Fruit fly (Drosophila melanogaster) whole organism, embryonic: Measurements from ENCODE around the gene CG5273.

Experiments
- Bgb ChIP-seq: fragments of 200-800 bp; sonication (Bioruptor generic); IDR thresholded peaks from 2 replicates; pipeline ENCODE4 v1.3.6; 2022; ENCODE audit warnings: missing biosample characterization, missing genetic modification characterization; ENCODE audit not compliant: partially characterized antibody
- CG10979 ChIP-seq: fragments of 200-800 bp; sonication (Bioruptor generic); optimal IDR thresholded peaks from 2 replicates; lab custom pipeline; 2018; ENCODE audit warnings: missing biosample characterization, mild to moderate bottlenecking, missing genetic modification characterization, moderate library complexity
- CG14014 ChIP-seq: fragments of 200-800 bp; sonication (Bioruptor generic); IDR thresholded peaks from 2 replicates; pipeline ENCODE4 v1.3.6; 2022; ENCODE audit warnings: missing biosample characterization, missing genetic modification characterization
- CG15479 ChIP-seq: fragments of 200-800 bp; sonication (Bioruptor generic); optimal IDR thresholded peaks from 3 replicates; lab custom pipeline; 2019; ENCODE audit warnings: missing biosample characterization, mild to moderate bottlenecking, missing genetic modification characterization, moderate library complexity
- CG15514 ChIP-seq: fragments of 200-800 bp; sonication (Bioruptor generic); optimal IDR thresholded peaks from 3 replicates; lab custom pipeline; 2017; ENCODE audit warnings: missing biosample characterization, missing genetic modification characterization, mild to moderate bottlenecking, moderate library complexity, missing genetic modification reagents
- CG1603 ChIP-seq: fragments of 200-800 bp; sonication (Bioruptor generic); optimal IDR thresholded peaks from 2 replicates; lab custom pipeline; 2019; ENCODE audit warnings: missing biosample characterization, mild to moderate bottlenecking, missing genetic modification characterization, moderate library complexity
- CG16863 ChIP-seq: fragments of 200-800 bp; sonication (Bioruptor generic); optimal IDR thresholded peaks from 3 replicates; lab custom pipeline; 2016; ENCODE audit warnings: missing biosample characterization, missing genetic modification characterization
- CG2120 ChIP-seq: fragments of 200-800 bp; sonication (Bioruptor generic); optimal IDR thresholded peaks from 3 replicates; lab custom pipeline; 2016; ENCODE audit warnings: missing biosample characterization, missing genetic modification characterization
- CG30403 ChIP-seq: fragments of 200-800 bp; sonication (Bioruptor generic); optimal IDR thresholded peaks from 3 replicates; lab custom pipeline; 2016; ENCODE audit warnings: missing biosample characterization, missing genetic modification characterization
- CG31224 ChIP-seq: fragments of 200-800 bp; sonication (Bioruptor generic); IDR thresholded peaks from 2 replicates; pipeline ENCODE4 v1.3.6; 2022; ENCODE audit warnings: missing biosample characterization, missing genetic modification characterization
- CG33213 ChIP-seq: fragments of 200-800 bp; sonication (Bioruptor generic); optimal IDR thresholded peaks from 3 replicates; lab custom pipeline; 2016; ENCODE audit warnings: missing biosample characterization, missing genetic modification characterization
- CG34376 ChIP-seq: fragments of 200-800 bp; sonication (Bioruptor generic); optimal IDR thresholded peaks from 2 replicates; lab custom pipeline; 2018; ENCODE audit warnings: missing biosample characterization, mild to moderate bottlenecking, missing genetic modification characterization
- CG3726 ChIP-seq: fragments of 200-800 bp; sonication (Bioruptor generic); IDR thresholded peaks from 3 replicates; pipeline ENCODE4, ENCODE4 v1.3.6; 2022; ENCODE audit warnings: missing biosample characterization, missing genetic modification characterization
- CG4360 ChIP-seq: fragments of 200-800 bp; sonication (Bioruptor generic); IDR thresholded peaks from 2 replicates; pipeline ENCODE4 v1.3.6; 2022; ENCODE audit warnings: missing biosample characterization, missing genetic modification characterization
- CG4617 ChIP-seq: fragments of 200-800 bp; sonication (Bioruptor generic); optimal IDR thresholded peaks from 3 replicates; lab custom pipeline; 2016; ENCODE audit warnings: missing biosample characterization, missing genetic modification characterization, borderline replicate concordance
- CG4854 ChIP-seq: fragments of 200-800 bp; sonication (Bioruptor generic); optimal IDR thresholded peaks from 2 replicates; lab custom pipeline; 2016; ENCODE audit warnings: missing biosample characterization, missing genetic modification characterization, inconsistent platforms
- CG6272 ChIP-seq: fragments of 200-800 bp; sonication (Bioruptor generic); IDR thresholded peaks from 2 replicates; pipeline ENCODE4 v1.3.6; 2022; ENCODE audit warnings: missing biosample characterization, missing genetic modification characterization
- CHES-1-like ChIP-seq: fragments of 200-800 bp; sonication (Bioruptor generic); optimal IDR thresholded peaks from 2 replicates; lab custom pipeline; 2016; ENCODE audit warnings: missing biosample characterization, missing genetic modification characterization
- Dll ChIP-seq: fragments of 200-800 bp; sonication (Bioruptor generic); IDR thresholded peaks from 4 replicates; pipeline ENCODE4 v1.3.6; 2022; ENCODE audit warnings: missing biosample characterization, missing genetic modification characterization; ENCODE audit not compliant: partially characterized antibody
- Fer1 ChIP-seq: fragments of 200-800 bp; sonication (Bioruptor generic); optimal IDR thresholded peaks from 2 replicates; lab custom pipeline; 2017; ENCODE audit warnings: missing biosample characterization, mild to moderate bottlenecking, missing genetic modification characterization
- HLH4C ChIP-seq: fragments of 200-800 bp; sonication (Bioruptor generic); IDR thresholded peaks from 3 replicates; pipeline ENCODE4 v1.3.6; 2022; ENCODE audit warnings: missing biosample characterization, missing genetic modification characterization; ENCODE audit not compliant: partially characterized antibody
- Kr ChIP-seq: fragments of 200-800 bp; sonication (Bioruptor generic); optimal IDR thresholded peaks from 2 replicates; lab custom pipeline; 2017; ENCODE audit warnings: missing biosample characterization, mild to moderate bottlenecking, missing genetic modification characterization
- MESR4 ChIP-seq: fragments of 200-800 bp; sonication (Bioruptor generic); optimal IDR thresholded peaks from 2 replicates; lab custom pipeline; 2018; ENCODE audit warnings: missing biosample characterization, mild to moderate bottlenecking, missing genetic modification characterization, moderate library complexity
- Pdp1 ChIP-seq, 2 experiments: fragments of 200-800 bp; sonication (Bioruptor generic); optimal IDR thresholded peaks; 3 replicates each; lab custom pipeline; 2016; ENCODE audit warnings: missing biosample characterization in 2 of 2, missing genetic modification characterization in 2 of 2, mild to moderate bottlenecking in 1 of 2, moderate library complexity in 1 of 2
- Side ChIP-seq: fragments of 200-800 bp; sonication (Bioruptor generic); optimal IDR thresholded peaks from 2 replicates; lab custom pipeline; 2016; ENCODE audit warnings: missing biosample characterization, missing genetic modification characterization
- bbx ChIP-seq: fragments of 200-800 bp; sonication (Bioruptor generic); IDR thresholded peaks from 2 replicates; pipeline ENCODE4 v1.3.6; 2022; ENCODE audit warnings: missing biosample characterization, missing genetic modification characterization; ENCODE audit not compliant: partially characterized antibody
- chm ChIP-seq: fragments of 200-800 bp; sonication (Bioruptor generic); IDR thresholded peaks from 2 replicates; pipeline ENCODE4 v1.3.6; 2022; ENCODE audit warnings: missing biosample characterization, missing genetic modification characterization
- crp ChIP-seq, 2 experiments: fragments of 200-800 bp; sonication (Bioruptor generic); optimal IDR thresholded peaks; 2 replicates in 1 of 2; 3 replicates in 1 of 2; lab custom pipeline; 2017; ENCODE audit warnings: missing biosample characterization in 2 of 2, missing genetic modification characterization in 2 of 2, mild to moderate bottlenecking in 1 of 2, moderate library complexity in 1 of 2
- cwo ChIP-seq: fragments of 200-800 bp; sonication (Bioruptor generic); optimal IDR thresholded peaks from 3 replicates; lab custom pipeline; 2017; ENCODE audit warnings: missing biosample characterization, missing genetic modification characterization, mild to moderate bottlenecking, moderate library complexity, missing genetic modification reagents
- dan ChIP-seq: fragments of 200-800 bp; sonication (Bioruptor generic); IDR thresholded peaks from 2 replicates; pipeline ENCODE4 v1.3.6; 2022; ENCODE audit warnings: missing biosample characterization, missing genetic modification characterization
- dysf ChIP-seq: fragments of 200-800 bp; sonication (Bioruptor generic); IDR thresholded peaks from 3 replicates; pipeline ENCODE4 v1.3.6; 2022; ENCODE audit warnings: missing biosample characterization, missing genetic modification characterization
- en ChIP-seq: fragments of 200-800 bp; sonication (Bioruptor generic); optimal IDR thresholded peaks from 2 replicates; lab custom pipeline; 2016; ENCODE audit warnings: missing biosample characterization, missing genetic modification characterization
- fd64A ChIP-seq: fragments of 200-800 bp; sonication (Bioruptor generic); optimal IDR thresholded peaks from 3 replicates; lab custom pipeline; 2018; ENCODE audit warnings: missing biosample characterization, mild to moderate bottlenecking, missing genetic modification characterization
- inv ChIP-seq: fragments of 200-800 bp; sonication (Bioruptor generic); IDR thresholded peaks from 2 replicates; pipeline ENCODE4 v1.3.6; 2022; ENCODE audit warnings: missing biosample characterization, missing genetic modification characterization; ENCODE audit not compliant: partially characterized antibody
- kah ChIP-seq: fragments of 200-800 bp; sonication (Bioruptor generic); optimal IDR thresholded peaks from 2 replicates; lab custom pipeline; 2018; ENCODE audit warnings: missing biosample characterization, mild to moderate bottlenecking, missing genetic modification characterization
- knrl ChIP-seq: fragments of 200-800 bp; sonication (Bioruptor generic); IDR thresholded peaks from 3 replicates; pipeline ENCODE4 v1.3.6; 2022; ENCODE audit warnings: missing biosample characterization, missing genetic modification characterization; ENCODE audit not compliant: partially characterized antibody
- luna ChIP-seq: fragments of 200-800 bp; sonication (Bioruptor generic); optimal IDR thresholded peaks from 2 replicates; lab custom pipeline; 2016; ENCODE audit warnings: missing biosample characterization, missing genetic modification characterization
- mirr ChIP-seq: fragments of 200-800 bp; sonication (Bioruptor generic); optimal IDR thresholded peaks from 3 replicates; lab custom pipeline; 2018; ENCODE audit warnings: missing biosample characterization, mild to moderate bottlenecking, missing genetic modification characterization
- nom ChIP-seq: fragments of 200-800 bp; sonication (Bioruptor generic); optimal IDR thresholded peaks from 2 replicates; lab custom pipeline; 2017; ENCODE audit warnings: missing biosample characterization, missing genetic modification characterization, mild to moderate bottlenecking, moderate library complexity, missing genetic modification reagents
- otp ChIP-seq: fragments of 200-800 bp; sonication (Bioruptor generic); IDR thresholded peaks from 3 replicates; pipeline ENCODE4, ENCODE4 v1.3.6; 2022; ENCODE audit warnings: missing biosample characterization, missing genetic modification characterization
- p53 ChIP-seq: fragments of 200-800 bp; sonication (Bioruptor generic); optimal IDR thresholded peaks from 2 replicates; lab custom pipeline; 2016; ENCODE audit warnings: missing biosample characterization, missing genetic modification characterization
- sens ChIP-seq: fragments of 200-800 bp; sonication (Bioruptor generic); peaks from one replicate; lab custom pipeline; 2016; ENCODE audit warnings: missing biosample characterization, missing genetic modification characterization
- sna ChIP-seq: fragments of 200-800 bp; sonication (Bioruptor generic); IDR thresholded peaks from 2 replicates; pipeline ENCODE4 v1.3.6; 2022; ENCODE audit warnings: missing biosample characterization, missing genetic modification characterization; ENCODE audit not compliant: partially characterized antibody
- sug ChIP-seq: fragments of 200-800 bp; optimal IDR thresholded peaks from 2 replicates; lab custom pipeline; 2019; ENCODE audit warnings: missing biosample characterization, mild to moderate bottlenecking, missing genetic modification characterization, moderate library complexity
- tna ChIP-seq: fragments of 200-800 bp; sonication (Bioruptor generic); IDR thresholded peaks from 2 replicates; pipeline ENCODE4 v1.3.6; 2022; ENCODE audit warnings: missing biosample characterization, missing genetic modification characterization; ENCODE audit not compliant: partially characterized antibody
- trem ChIP-seq: fragments of 200-800 bp; optimal IDR thresholded peaks from 3 replicates; lab custom pipeline; 2019; ENCODE audit warnings: missing biosample characterization, mild to moderate bottlenecking, missing genetic modification characterization, moderate library complexity
- unc-4 ChIP-seq: fragments of 200-800 bp; sonication (Bioruptor generic); IDR thresholded peaks from 2 replicates; pipeline ENCODE4 v1.3.6; 2022; ENCODE audit warnings: missing biosample characterization, missing genetic modification characterization; ENCODE audit not compliant: partially characterized antibody
- vvl ChIP-seq: fragments of 200-800 bp; sonication (Bioruptor generic); IDR thresholded peaks from 2 replicates; pipeline ENCODE4 v1.3.6; 2022; ENCODE audit warnings: missing biosample characterization, missing genetic modification characterization

The CG5273 gene

DNA sequence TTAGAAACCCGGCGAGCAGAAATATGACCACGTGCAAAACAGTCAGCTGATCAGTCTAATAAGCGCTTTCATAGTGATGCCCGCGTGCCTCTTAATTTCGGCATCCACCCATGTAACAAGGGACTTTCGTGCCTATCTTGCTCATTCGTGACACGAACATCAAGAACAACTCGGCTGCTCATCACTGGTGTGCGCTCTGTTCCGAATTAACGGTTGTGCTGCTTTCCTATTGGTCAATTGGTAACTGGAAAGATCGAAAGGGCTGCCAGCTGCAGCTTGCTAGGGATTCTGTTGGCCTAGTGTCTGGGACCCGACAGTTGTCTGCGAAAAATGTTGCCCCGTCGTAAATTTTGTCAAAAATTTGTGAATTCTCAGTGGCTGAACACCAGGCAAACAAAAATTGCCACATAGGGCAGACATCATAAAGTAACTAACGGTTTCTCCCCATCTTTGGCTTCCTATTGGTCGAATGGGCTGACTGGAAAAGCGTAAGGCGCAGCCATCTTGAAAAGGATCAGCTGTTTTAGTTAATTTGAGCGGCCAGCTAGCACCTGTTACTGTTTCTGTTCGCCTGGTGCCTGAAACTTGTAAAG, 37.1 kb downstream of the CG5273 start (continued):
- TF ChIP-seq CG4854 (GFP tag; lab: Kevin White, UChicago) (no peak), cwo (peak; percentile 9), crp (GFP tag; optimal IDR thresholded peaks at IDR 0.05; lab: Kevin White, UChicago) (peak; percentile 10 to 82), CG34376 (GFP tag; lab: Kevin White, UChicago) (peak; percentile 31), sna (GFP tag; lab: Robert Waterston, UW) (peak; percentile 96), HLH4C (GFP tag; lab: Robert Waterston, UW) (peak; percentile 89), kah (GFP tag; lab: Kevin White, UChicago) (peak; percentile 33), Fer1 (GFP tag; lab: Kevin White, UChicago) (peak; percentile 5), CG3726 (no peak), CG15514 (GFP tag; lab: Kevin White, UChicago) (peak; percentile 18), mirr (peak; percentile 30), inv (peak; percentile 86), en (GFP tag; lab: Kevin White, UChicago) (no peak), MESR4 (peak; percentile 11), bbx (peak; percentile 98), dan (GFP tag; lab: Robert Waterston, UW) (no peak), CG30403 (GFP tag; lab: Kevin White, UChicago) (no peak), CG33213 (GFP tag; lab: Kevin White, UChicago) (peak; percentile 98), fd64A (GFP tag; lab: Kevin White, UChicago) (peak; percentile 21), CHES-1-like (GFP tag; lab: Kevin White, UChicago) (peak; percentile 34), Side (GFP tag; lab: Kevin White, UChicago) (peak; percentile 32), CG14014 (GFP tag; lab: Robert Waterston, UW) (no peak), sens (peak; percentile 68), trem (tag; lab: Kevin White, UChicago) (peak; percentile 23), CG15479 (GFP tag; lab: Kevin White, UChicago) (peak; percentile 42), CG1603 (tag; lab: Kevin White, UChicago) (peak; percentile 11), CG2120 (GFP tag; lab: Kevin White, UChicago) (peak; percentile 53), CG4360 (GFP tag; lab: Robert Waterston, UW) (no peak), CG4617 (GFP tag; lab: Kevin White, UChicago) (no peak), knrl (GFP tag; lab: Robert Waterston, UW) (peak; percentile 88), luna (GFP tag; lab: Kevin White, UChicago) (no peak), nom (peak; percentile 38), vvl (GFP tag; lab: Robert Waterston, UW) (peak; percentile 46), CG16863 (no peak), tna (GFP tag; lab: Robert Waterston, UW) (peak; percentile 80), sug (tag; lab: Kevin White, UChicago) (peak; percentile 41), Dll (peak; percentile 99), Pdp1 (GFP tag; optimal IDR thresholded peaks at IDR 0.05; lab: Kevin White, UChicago) (peak in 1 of 2 experiments; percentile 90), Bgb (GFP tag; lab: Robert Waterston, UW) (peak; percentile 95), chm (GFP tag; lab: Robert Waterston, UW) (peak; percentile 37; the same call in 1 of the 2 replicates), p53 (no peak), CG31224 (GFP tag; lab: Robert Waterston, UW) (peak; percentile 98), unc-4 (GFP tag; lab: Robert Waterston, UW) (peak; percentile 93), CG10979 (tag; lab: Kevin White, UChicago) (peak; percentile 6), Kr (GFP tag; lab: Kevin White, UChicago) (peak; percentile 98), CG6272 (0 out of 2 replicates have a peak, but pooled peaks have one; percentile 31), otp (GFP tag; lab: Robert Waterston, UW) (0 out of 3 replicates have a peak, but pooled peaks have one; percentile 39), dysf (GFP tag; lab: Robert Waterston, UW) (peak; percentile 25; the same call in 1 of the 3 replicates)
